Fruit fly (Drosophila melanogaster): ENCODE data around the gene CG5292.

The CG5292 gene

DNA sequence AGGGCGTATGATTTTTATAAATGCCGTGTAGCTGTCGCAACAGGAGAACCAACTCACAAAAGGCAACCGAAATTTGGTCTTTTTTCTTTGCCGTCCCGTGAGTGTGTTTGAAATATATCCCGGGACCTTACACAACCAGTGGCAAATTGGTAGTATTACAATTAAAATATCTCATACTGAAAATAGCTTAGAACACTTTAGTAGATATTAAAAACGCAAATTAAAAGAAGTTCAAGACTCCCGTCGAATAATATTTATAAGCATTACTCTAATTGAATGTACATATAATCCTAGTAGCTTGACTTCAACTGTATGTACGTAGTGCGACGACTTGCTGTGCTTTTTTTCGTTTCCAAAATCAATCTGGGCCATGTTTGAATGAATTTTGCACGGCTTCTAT is 26.5 kb downstream of the CG5292 start:
- TF ChIP-seq cic (GFP tag; optimal IDR thresholded peaks at IDR 0.05) = no peak
- no peak for TF ChIP-seq pad (GFP tag; optimal IDR thresholded peaks at IDR 0.05)
- no peak for TF ChIP-seq Hr96 (GFP tag; optimal IDR thresholded peaks at IDR 0.05)
- no peak for TF ChIP-seq CG1620 (GFP tag; optimal IDR thresholded peaks at IDR 0.05)

DNA sequence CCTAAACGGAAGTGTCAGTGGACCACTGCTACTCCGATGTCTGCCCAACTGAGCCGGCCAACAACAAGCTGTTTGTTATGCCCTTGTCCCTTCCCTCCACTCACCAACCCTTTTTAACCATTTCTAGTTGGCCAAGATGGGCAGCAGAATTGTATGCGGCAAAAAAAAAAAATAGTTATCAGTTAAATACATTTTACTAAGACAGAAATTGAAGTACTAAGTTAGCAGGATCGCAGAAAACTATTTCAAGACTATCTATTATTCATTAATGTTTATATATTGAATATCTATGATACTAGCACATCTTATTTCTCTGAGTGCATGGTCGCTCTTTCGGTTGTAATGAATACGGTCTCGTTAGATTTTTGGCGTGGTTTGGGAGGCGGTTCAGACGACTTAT is 40.3 kb downstream of the CG5292 start:
- TF ChIP-seq Crg-1 (GFP tag; optimal IDR thresholded peaks at IDR 0.05) = no peak
- no peak for TF ChIP-seq toe (GFP tag; optimal IDR thresholded peaks at IDR 0.05)
- no peak for TF ChIP-seq bab1 (GFP tag; optimal IDR thresholded peaks at IDR 0.05)
- TF ChIP-seq CG1620 (GFP tag; optimal IDR thresholded peaks at IDR 0.05) = no peak
- TF ChIP-seq CG5204 (GFP tag; optimal IDR thresholded peaks at IDR 0.05) = no peak
- no peak for TF ChIP-seq CG11617 (GFP tag; optimal IDR thresholded peaks at IDR 0.05)
- TF ChIP-seq ovo (GFP tag; optimal IDR thresholded peaks at IDR 0.05) = no peak
- no peak for TF ChIP-seq CG7101 (tag; optimal IDR thresholded peaks at IDR 0.05)
- no peak for TF ChIP-seq Hr96 (GFP tag; optimal IDR thresholded peaks at IDR 0.05)
- TF ChIP-seq pad (GFP tag; optimal IDR thresholded peaks at IDR 0.05) = no peak
- TF ChIP-seq cic (GFP tag; optimal IDR thresholded peaks at IDR 0.05) = no peak
- TF ChIP-seq CG7045 (GFP tag; optimal IDR thresholded peaks at IDR 0.05) = no peak
- no peak for TF ChIP-seq Clk (GFP tag; optimal IDR thresholded peaks at IDR 0.05)
- TF ChIP-seq tj (GFP tag; optimal IDR thresholded peaks at IDR 0.05) = no peak
- TF ChIP-seq CG14711 (tag; optimal IDR thresholded peaks at IDR 0.05) = no peak

DNA sequence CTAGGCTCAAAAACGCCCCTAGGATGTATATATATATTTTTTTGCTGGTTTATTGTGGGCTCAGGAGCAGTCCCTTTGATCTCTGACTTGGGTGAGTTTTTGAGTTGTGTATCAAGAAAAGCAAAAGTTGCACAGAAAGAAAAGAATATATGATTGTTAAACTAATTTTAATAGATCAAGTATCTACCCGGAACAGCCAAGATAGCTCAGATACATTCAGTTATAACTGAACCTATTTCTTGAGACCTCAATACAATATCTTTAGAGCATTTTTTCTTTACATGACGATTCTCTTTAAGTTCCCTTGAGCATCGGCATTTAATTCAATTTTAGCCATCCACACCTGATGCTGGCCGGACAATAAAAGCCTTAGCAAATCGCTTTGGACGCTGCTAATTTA is 42.0 kb downstream of the CG5292 start:
- TF ChIP-seq pad (GFP tag; optimal IDR thresholded peaks at IDR 0.05) (no peak), CG5204 (GFP tag; optimal IDR thresholded peaks at IDR 0.05) (no peak), cnc (optimal IDR thresholded peaks at IDR 0.05) (no peak), CG7045 (GFP tag; optimal IDR thresholded peaks at IDR 0.05) (no peak), Clk (GFP tag; optimal IDR thresholded peaks at IDR 0.05) (no peak), CG12768 (GFP tag; optimal IDR thresholded peaks at IDR 0.05) (no peak), Mnt (GFP tag; optimal IDR thresholded peaks at IDR 0.05) (no peak), cic (GFP tag; optimal IDR thresholded peaks at IDR 0.05) (no peak), Crg-1 (GFP tag; optimal IDR thresholded peaks at IDR 0.05) (no peak), bab1 (GFP tag; optimal IDR thresholded peaks at IDR 0.05) (no peak), CG14711 (tag; optimal IDR thresholded peaks at IDR 0.05) (no peak), CG11617 (GFP tag; optimal IDR thresholded peaks at IDR 0.05) (no peak), toe (GFP tag; optimal IDR thresholded peaks at IDR 0.05) (no peak)

DNA sequence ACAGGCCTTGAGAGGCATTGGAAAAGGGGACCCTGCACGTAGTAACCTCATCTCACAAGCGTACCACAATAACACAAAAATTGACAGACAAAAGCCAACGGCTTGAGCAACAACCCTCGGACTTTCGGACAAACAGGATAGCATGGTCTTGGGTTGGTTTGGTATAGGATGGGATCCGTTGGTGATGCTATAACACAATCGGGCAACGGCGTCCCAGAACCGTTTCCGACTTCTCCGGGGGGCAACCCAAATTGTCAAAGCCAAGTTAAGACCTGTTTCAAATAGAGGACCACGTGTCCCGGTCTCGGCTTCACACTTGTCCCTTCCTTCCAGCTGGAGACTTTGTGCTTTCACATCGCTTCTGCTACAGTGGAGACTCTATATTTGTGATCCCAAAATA is 45.9 kb downstream of the CG5292 start:
- TF ChIP-seq kay (GFP tag; ENCODE audit: borderline replicate concordance) (no peak), CG33017 (tag; optimal IDR thresholded peaks at IDR 0.05) (no peak), Hr96 (GFP tag; optimal IDR thresholded peaks at IDR 0.05) (no peak), CG7101 (tag; optimal IDR thresholded peaks at IDR 0.05) (no peak), ovo (GFP tag; optimal IDR thresholded peaks at IDR 0.05) (no peak), pad (GFP tag; optimal IDR thresholded peaks at IDR 0.05) (no peak), CG7045 (GFP tag; optimal IDR thresholded peaks at IDR 0.05) (no peak), CG5204 (GFP tag; optimal IDR thresholded peaks at IDR 0.05) (no peak), Mnt (GFP tag; optimal IDR thresholded peaks at IDR 0.05) (no peak), cic (GFP tag; optimal IDR thresholded peaks at IDR 0.05) (no peak), CG1620 (GFP tag; optimal IDR thresholded peaks at IDR 0.05) (no peak), tj (GFP tag; optimal IDR thresholded peaks at IDR 0.05) (no peak), toe (GFP tag; optimal IDR thresholded peaks at IDR 0.05) (no peak), CG11617 (GFP tag; optimal IDR thresholded peaks at IDR 0.05) (no peak), Clk (GFP tag; optimal IDR thresholded peaks at IDR 0.05) (no peak), Crg-1 (GFP tag; optimal IDR thresholded peaks at IDR 0.05) (no peak)

DNA sequence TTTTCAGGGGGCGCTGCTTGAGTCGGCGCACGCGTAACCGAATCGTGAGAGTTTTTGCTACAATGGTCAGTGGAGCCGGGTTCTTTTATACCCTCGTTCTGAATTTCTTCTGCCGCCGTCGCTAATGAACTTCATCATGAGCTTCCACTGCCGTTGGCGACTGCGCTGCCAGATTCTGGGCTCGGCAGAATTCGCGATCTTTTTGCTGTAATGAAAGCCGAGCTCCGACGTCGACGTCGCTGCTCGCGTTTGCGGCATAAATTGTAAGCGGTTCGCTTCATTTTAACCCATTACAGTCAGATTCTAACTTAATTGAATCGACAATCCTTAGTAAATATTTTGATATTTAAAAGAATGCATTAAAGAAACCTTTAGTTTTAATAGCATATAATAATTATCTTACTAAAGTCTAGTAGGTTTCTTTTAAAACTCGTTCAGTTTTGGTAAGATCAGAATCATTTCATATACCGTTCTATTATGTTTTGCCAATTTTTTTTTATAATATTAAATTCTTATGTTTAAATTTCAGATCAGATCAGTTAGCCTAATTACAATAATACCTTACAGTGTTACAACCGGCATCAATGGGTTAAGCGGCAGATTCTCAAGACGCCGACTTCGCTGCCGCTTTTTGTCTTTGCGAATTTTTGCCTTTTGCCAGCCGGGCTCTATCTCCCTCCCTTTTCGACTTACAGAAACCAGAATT is 50.6 kb downstream of the CG5292 start, which contains the start of gene Mur89F:
Gene Mur89F (minus strand): TSS at position 51 of the 706 bp plus-strand sequence.
- TF ChIP-seq CG7101 (tag; optimal IDR thresholded peaks at IDR 0.05) (no peak), Crg-1 (GFP tag; optimal IDR thresholded peaks at IDR 0.05) (no peak), bab1 (GFP tag; optimal IDR thresholded peaks at IDR 0.05) (no peak), kay (GFP tag; ENCODE audit: borderline replicate concordance) (no peak), toe (GFP tag; optimal IDR thresholded peaks at IDR 0.05) (no peak), CG12768 (GFP tag; optimal IDR thresholded peaks at IDR 0.05) (no peak), cic (GFP tag; optimal IDR thresholded peaks at IDR 0.05) (no peak), pad (GFP tag; optimal IDR thresholded peaks at IDR 0.05) (no peak), tj (GFP tag; optimal IDR thresholded peaks at IDR 0.05) (no peak), CG1620 (GFP tag; optimal IDR thresholded peaks at IDR 0.05) (no peak), Hr96 (GFP tag; optimal IDR thresholded peaks at IDR 0.05) (no peak), Clk (GFP tag; optimal IDR thresholded peaks at IDR 0.05) (no peak), CG11617 (GFP tag; optimal IDR thresholded peaks at IDR 0.05) (no peak)
